Worm (Caenorhabditis elegans): ENCODE measurements around the gene C34D10.1.

DNA sequence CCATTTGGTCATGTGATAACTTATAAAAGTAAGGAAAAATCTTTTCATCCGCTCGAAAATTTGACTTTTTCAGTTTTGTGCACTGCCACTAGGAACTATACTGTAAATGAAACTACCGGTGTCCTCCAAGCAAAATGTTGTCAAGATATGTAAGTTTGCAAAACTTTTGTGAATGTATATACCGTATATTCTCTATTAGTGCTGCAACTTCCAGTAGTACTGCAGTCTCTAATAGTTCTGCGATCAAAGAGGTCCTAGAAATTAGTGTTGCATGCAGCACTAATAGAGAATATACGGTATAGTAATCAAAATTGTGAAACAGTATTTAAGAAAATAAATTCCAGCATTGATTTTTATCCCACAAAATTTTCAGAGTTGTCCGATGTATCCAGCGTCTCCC is 753 bp downstream of the C34D10.1 start:
- TF ChIP-seq pha-4 (tag; optimal IDR thresholded peaks at IDR 0.05): no peak
- 0 out of 2 replicates have a peak, but pooled peaks have one; percentile 52 for TF ChIP-seq nfyb-1 (GFP tag; IDR thresholded peaks at IDR 0.05)
- TF ChIP-seq nfya-1 (tag; optimal IDR thresholded peaks at IDR 0.05; ENCODE audit: borderline replicate concordance, insufficient read depth): no peak

All from whole organism, young adult.